Fruit fly (Drosophila melanogaster): ENCODE results near the gene ND-ASHI.

The ND-ASHI gene

dm6 chrX:6719968-6720367, 41.0 kb upstream of the ND-ASHI start (continued):
- TF ChIP-seq Oli (tag; optimal IDR thresholded peaks at IDR 0.05) (no peak), CG12219 (GFP tag; optimal IDR thresholded peaks at IDR 0.05) (no peak), eve (GFP tag; optimal IDR thresholded peaks at IDR 0.05) (no peak), ase (GFP tag; IDR thresholded peaks at IDR 0.05) (no peak), CG4730 (GFP tag; IDR thresholded peaks at IDR 0.05) (no peak), toy (GFP tag; IDR thresholded peaks at IDR 0.05) (no peak), Dfd (GFP tag; optimal IDR thresholded peaks at IDR 0.05) (no peak), pita (GFP tag; optimal IDR thresholded peaks at IDR 0.05) (no peak), CG1233 (GFP tag; optimal IDR thresholded peaks at IDR 0.05) (peak; percentile 47), pfk (GFP tag; optimal IDR thresholded peaks at IDR 0.05) (peak; percentile 31), CG15514 (GFP tag; optimal IDR thresholded peaks at IDR 0.05) (peak; percentile 27), chn (GFP tag; optimal IDR thresholded peaks at IDR 0.05) (no peak), CG1602 (GFP tag; optimal IDR thresholded peaks at IDR 0.05) (no peak), cato (GFP tag; optimal IDR thresholded peaks at IDR 0.05; ENCODE audit: borderline replicate concordance) (no peak), HLH4C (GFP tag; IDR thresholded peaks at IDR 0.05; ENCODE audit: partially characterized antibody) (no peak), Atf6 (GFP tag; IDR thresholded peaks at IDR 0.05) (no peak), CG31441 (GFP tag; IDR thresholded peaks at IDR 0.05) (no peak), knrl (GFP tag; IDR thresholded peaks at IDR 0.05; ENCODE audit: partially characterized antibody) (no peak), nmo (GFP tag; optimal IDR thresholded peaks at IDR 0.05) (no peak), CG12942 (GFP tag; optimal IDR thresholded peaks at IDR 0.05) (no peak), CG7372 (GFP tag; IDR thresholded peaks at IDR 0.05) (no peak), z (GFP tag; IDR thresholded peaks at IDR 0.05) (peak; percentile 50; the same call in 1 of the 3 replicates), CG1024 (GFP tag; IDR thresholded peaks at IDR 0.05) (0 out of 2 replicates have a peak, but pooled peaks have one; percentile 11), CG8478 (optimal IDR thresholded peaks at IDR 0.05) (no peak), CG33213 (GFP tag; optimal IDR thresholded peaks at IDR 0.05) (no peak), CG2875 (GFP tag; optimal IDR thresholded peaks at IDR 0.05) (no peak), Awh (GFP tag; IDR thresholded peaks at IDR 0.05) (peak; percentile 51; the same call in 1 of the 2 replicates), Sox100B (GFP tag; optimal IDR thresholded peaks at IDR 0.05) (no peak), ewg (GFP tag; optimal IDR thresholded peaks at IDR 0.05) (no peak), HHEX (GFP tag; optimal IDR thresholded peaks at IDR 0.05) (peak; percentile 6), CkIIα-i1 (GFP tag; IDR thresholded peaks at IDR 0.05) (no peak), gt (GFP tag; IDR thresholded peaks at IDR 0.05) (no peak), CG7987 (GFP tag; optimal IDR thresholded peaks at IDR 0.05) (peak; percentile 10), Dbx (GFP tag; IDR thresholded peaks at IDR 0.05) (0 out of 3 replicates have a peak, but pooled peaks have one; percentile 41), Max (GFP tag; optimal IDR thresholded peaks at IDR 0.05) (no peak), CG9609 (GFP tag; optimal IDR thresholded peaks at IDR 0.05) (no peak), CG4820 (GFP tag; optimal IDR thresholded peaks at IDR 0.05) (no peak), CG15696 (tag; optimal IDR thresholded peaks at IDR 0.05) (peak; percentile 18), TFAM (GFP tag; optimal IDR thresholded peaks at IDR 0.05) (no peak), CG4282 (GFP tag; optimal IDR thresholded peaks at IDR 0.05) (no peak), CG10321 (GFP tag; IDR thresholded peaks at IDR 0.05) (no peak), ranshi (GFP tag; IDR thresholded peaks at IDR 0.05) (no peak; the same call in 1 of the 2 replicates), grn (GFP tag; optimal IDR thresholded peaks at IDR 0.05) (no peak), B-H1 (GFP tag; IDR thresholded peaks at IDR 0.05) (no peak; the same call in 2 of the 3 replicates), pros (GFP tag; optimal IDR thresholded peaks at IDR 0.05) (no peak), kni (GFP tag; optimal IDR thresholded peaks at IDR 0.05) (no peak), CG11085 (GFP tag; IDR thresholded peaks at IDR 0.05) (no peak), CG10209 (GFP tag; optimal IDR thresholded peaks at IDR 0.05) (peak; percentile 35), Bgb (GFP tag; IDR thresholded peaks at IDR 0.05; ENCODE audit: partially characterized antibody) (no peak), cad (GFP tag; optimal IDR thresholded peaks at IDR 0.05) (no peak), CG4328 (GFP tag; optimal IDR thresholded peaks at IDR 0.05) (peak; percentile 34)

All from whole organism, embryonic.